Worm (Caenorhabditis elegans) whole organism, L1 larva: ENCODE results near the gene flp-26.

ENCODE experiments used
- C04F5.9 ChIP-seq: sonication (generic microtip); optimal IDR thresholded peaks from 2 replicates; lab custom pipeline; 2016; ENCODE audit warnings: missing genetic modification characterization, missing compliant biosample characterization
- Y116A8C.19 ChIP-seq: sonication (generic microtip); optimal IDR thresholded peaks from 2 replicates; lab custom pipeline; 2016; ENCODE audit warnings: missing compliant biosample characterization, missing genetic modification characterization, borderline replicate concordance
- aha-1 ChIP-seq: fragments of 150-350 bp; optimal IDR thresholded peaks from 2 replicates; lab custom pipeline; 2014; ENCODE audit warnings: missing biosample characterization, missing genetic modification characterization
- aly-2 ChIP-seq: fragments of 150-350 bp; optimal IDR thresholded peaks from 2 replicates; lab custom pipeline; 2014; ENCODE audit warnings: missing biosample characterization, missing genetic modification characterization
- ama-1 ChIP-seq: fragments of 150-350 bp; optimal IDR thresholded peaks from 2 replicates; lab custom pipeline; 2014
- ceh-82 ChIP-seq, 3 experiments: fragments of 150-350 bp in 1 of 3; sonication (generic microtip) in 2 of 3; optimal IDR thresholded peaks; 2 replicates each; lab custom pipeline; 2014 to 2017; ENCODE audit warnings: missing biosample characterization in 3 of 3, missing genetic modification characterization in 3 of 3
- ceh-88 ChIP-seq: fragments of 200-800 bp; sonication (Bioruptor generic); IDR thresholded peaks from 2 replicates; pipeline ENCODE4 v1.3.6; 2022; ENCODE audit warnings: missing genetic modification characterization, missing compliant biosample characterization
- ces-1 ChIP-seq: fragments of 150-350 bp; optimal IDR thresholded peaks from 2 replicates; lab custom pipeline; 2014; ENCODE audit warnings: missing biosample characterization, missing genetic modification reagents, missing genetic modification characterization
- dpl-1 ChIP-seq, 3 experiments: fragments of 150-350 bp in 2 of 3; sonication (generic microtip) in 1 of 3; optimal IDR thresholded peaks; 2 replicates each; lab custom pipeline; 2014 to 2017; ENCODE audit warnings: missing biosample characterization in 3 of 3, missing genetic modification characterization in 3 of 3, missing genetic modification reagents in 3 of 3
- egl-27 ChIP-seq, 2 experiments: fragments of 150-350 bp in 1 of 2; sonication (generic microtip); optimal IDR thresholded peaks; 3 replicates each; lab custom pipeline; 2017 to 2018; ENCODE audit warnings: missing biosample characterization in 2 of 2, missing genetic modification characterization in 2 of 2, missing genetic modification reagents in 2 of 2
- elt-2 ChIP-seq: sonication (generic microtip); optimal IDR thresholded peaks from 2 replicates; lab custom pipeline; 2016; ENCODE audit warnings: missing genetic modification characterization, mild to moderate bottlenecking, inconsistent platforms, missing compliant biosample characterization, missing genetic modification reagents
- ets-5 ChIP-seq: fragments of 200-800 bp; sonication (Bioruptor generic); IDR thresholded peaks from 2 replicates; pipeline ENCODE4 v1.3.6; 2022; ENCODE audit warnings: missing genetic modification characterization, missing compliant biosample characterization
- fkh-10 ChIP-seq: sonication (generic microtip); optimal IDR thresholded peaks from 2 replicates; lab custom pipeline; 2017; ENCODE audit warnings: missing biosample characterization, missing genetic modification reagents, missing genetic modification characterization
- fkh-4 ChIP-seq: sonication (generic microtip); optimal IDR thresholded peaks from 2 replicates; lab custom pipeline; 2016; ENCODE audit warnings: missing compliant biosample characterization, missing genetic modification characterization, borderline replicate concordance
- fkh-8 ChIP-seq: sonication (generic microtip); optimal IDR thresholded peaks from 2 replicates; lab custom pipeline; 2016; ENCODE audit warnings: mild to moderate bottlenecking, missing genetic modification characterization, missing compliant biosample characterization
- fos-1 ChIP-seq: fragments of 150-350 bp; optimal IDR thresholded peaks from 2 replicates; lab custom pipeline; 2014; ENCODE audit warnings: missing biosample characterization, missing genetic modification characterization
- grh-1 ChIP-seq: fragments of 200-800 bp; sonication (Bioruptor generic); IDR thresholded peaks from 2 replicates; pipeline ENCODE4 v1.3.6; 2022; ENCODE audit warnings: missing genetic modification reagents, missing genetic modification characterization, missing compliant biosample characterization
- hlh-17 ChIP-seq: fragments of 200-800 bp; sonication (Bioruptor generic); optimal IDR thresholded peaks from 2 replicates; lab custom pipeline; 2018; ENCODE audit warnings: missing genetic modification characterization, mild to moderate bottlenecking, missing compliant biosample characterization, moderate library complexity, borderline replicate concordance
- hpl-2 ChIP-seq: fragments of 150-350 bp; optimal IDR thresholded peaks from 2 replicates; lab custom pipeline; 2014; ENCODE audit warnings: missing biosample characterization, missing genetic modification reagents, missing genetic modification characterization
- isw-1 ChIP-seq: fragments of 200-800 bp; sonication (Bioruptor generic); IDR thresholded peaks from 2 replicates; pipeline ENCODE4 v1.3.6; 2022; ENCODE audit warnings: missing genetic modification characterization, missing compliant biosample characterization
- jun-1 ChIP-seq: fragments of 150-350 bp; optimal IDR thresholded peaks from 2 replicates; lab custom pipeline; 2014; ENCODE audit warnings: missing biosample characterization, missing genetic modification reagents, missing genetic modification characterization
- lin-14 ChIP-seq: fragments of 200-800 bp; sonication (Bioruptor generic); optimal IDR thresholded peaks from 2 replicates; lab custom pipeline; 2018; ENCODE audit warnings: mild to moderate bottlenecking, missing genetic modification characterization, moderate library complexity, missing compliant biosample characterization
- lin-15B ChIP-seq: fragments of 150-350 bp; sonication (generic microtip); optimal IDR thresholded peaks from 3 replicates; lab custom pipeline; 2014; ENCODE audit warnings: missing biosample characterization, missing genetic modification characterization
- lin-35 ChIP-seq, 2 experiments: fragments of 150-350 bp; optimal IDR thresholded peaks; 2 replicates each; lab custom pipeline; 2014; ENCODE audit warnings: missing biosample characterization in 2 of 2, missing genetic modification characterization in 2 of 2, missing genetic modification reagents in 2 of 2
- lir-3 ChIP-seq: sonication (generic microtip); optimal IDR thresholded peaks from 2 replicates; lab custom pipeline; 2016; ENCODE audit warnings: mild to moderate bottlenecking, missing genetic modification characterization, moderate library complexity, missing compliant biosample characterization; ENCODE audit not compliant: poor library complexity
- mab-9 ChIP-seq: fragments of 200-800 bp; sonication (Bioruptor generic); IDR thresholded peaks from 2 replicates; pipeline ENCODE4 v1.3.6; 2022; ENCODE audit warnings: missing genetic modification reagents, missing genetic modification characterization, missing compliant biosample characterization
- nhr-11 ChIP-seq: fragments of 150-350 bp; optimal IDR thresholded peaks from 2 replicates; lab custom pipeline; 2014; ENCODE audit warnings: missing biosample characterization, missing genetic modification characterization
- nhr-12 ChIP-seq: sonication (generic microtip); optimal IDR thresholded peaks from 2 replicates; lab custom pipeline; 2017; ENCODE audit warnings: missing biosample characterization, missing genetic modification characterization
- nhr-20 ChIP-seq: sonication (generic microtip); optimal IDR thresholded peaks from 2 replicates; lab custom pipeline; 2016; ENCODE audit warnings: mild to moderate bottlenecking, missing genetic modification characterization, missing compliant biosample characterization
- nhr-237 ChIP-seq: fragments of 150-350 bp; optimal IDR thresholded peaks from 2 replicates; lab custom pipeline; 2014; ENCODE audit warnings: missing biosample characterization, missing genetic modification characterization
- nhr-71 ChIP-seq: sonication (generic microtip); optimal IDR thresholded peaks from 2 replicates; lab custom pipeline; 2016; ENCODE audit warnings: mild to moderate bottlenecking, missing genetic modification characterization, moderate library complexity, missing compliant biosample characterization
- nhr-76 ChIP-seq: sonication (generic microtip); optimal IDR thresholded peaks from 2 replicates; lab custom pipeline; 2017; ENCODE audit warnings: missing biosample characterization, missing genetic modification characterization
- nhr-77 ChIP-seq: fragments of 150-350 bp; optimal IDR thresholded peaks from 2 replicates; lab custom pipeline; 2014; ENCODE audit warnings: missing biosample characterization, missing genetic modification characterization
- nhr-84 ChIP-seq: sonication (generic microtip); optimal IDR thresholded peaks from 2 replicates; lab custom pipeline; 2017; ENCODE audit warnings: missing biosample characterization, missing genetic modification characterization
- nhr-85 ChIP-seq: sonication (generic microtip); peaks from one replicate; lab custom pipeline; 2016; ENCODE audit warnings: missing genetic modification characterization, inconsistent platforms, missing compliant biosample characterization
- nhr-90 ChIP-seq: sonication (generic microtip); optimal IDR thresholded peaks from 2 replicates; lab custom pipeline; 2016; ENCODE audit warnings: mild to moderate bottlenecking, missing genetic modification characterization, missing compliant biosample characterization; ENCODE audit not compliant: poor library complexity
- pqm-1 ChIP-seq: sonication (generic microtip); optimal IDR thresholded peaks from 3 replicates; lab custom pipeline; 2017; ENCODE audit warnings: missing biosample characterization, missing genetic modification characterization
- rnt-1 ChIP-seq: sonication (generic microtip); optimal IDR thresholded peaks from 2 replicates; lab custom pipeline; 2016; ENCODE audit warnings: mild to moderate bottlenecking, missing genetic modification characterization, moderate library complexity, missing compliant biosample characterization
- skn-1 ChIP-seq: fragments of 150-350 bp; optimal IDR thresholded peaks from 2 replicates; lab custom pipeline; 2014; ENCODE audit warnings: missing biosample characterization, missing genetic modification characterization
- snu-23 ChIP-seq: sonication (generic microtip); optimal IDR thresholded peaks from 2 replicates; lab custom pipeline; 2016; ENCODE audit warnings: missing genetic modification characterization, missing compliant biosample characterization
- sptf-1 ChIP-seq: fragments of 150-350 bp; optimal IDR thresholded peaks from 2 replicates; lab custom pipeline; 2014; ENCODE audit warnings: missing biosample characterization, missing genetic modification characterization
- sup-37 ChIP-seq: fragments of 200-800 bp; sonication (Bioruptor generic); optimal IDR thresholded peaks from 2 replicates; lab custom pipeline; 2018; ENCODE audit warnings: mild to moderate bottlenecking, missing genetic modification characterization, missing compliant biosample characterization
- swsn-7 ChIP-seq: sonication (generic microtip); optimal IDR thresholded peaks from 2 replicates; lab custom pipeline; 2016; ENCODE audit warnings: missing genetic modification characterization, missing compliant biosample characterization
- tbx-2 ChIP-seq: sonication (generic microtip); optimal IDR thresholded peaks from 2 replicates; lab custom pipeline; 2016; ENCODE audit warnings: missing genetic modification characterization, missing compliant biosample characterization
- tlp-1 ChIP-seq: fragments of 150-350 bp; optimal IDR thresholded peaks from 2 replicates; lab custom pipeline; 2014; ENCODE audit warnings: missing biosample characterization, missing genetic modification characterization
- unc-130 ChIP-seq: fragments of 150-350 bp; optimal IDR thresholded peaks from 2 replicates; lab custom pipeline; 2017; ENCODE audit warnings: missing biosample characterization, missing genetic modification characterization, inconsistent platforms
- unc-86 ChIP-seq: sonication (generic microtip); optimal IDR thresholded peaks from 2 replicates; lab custom pipeline; 2016; ENCODE audit warnings: missing genetic modification characterization, missing compliant biosample characterization
- unc-98 ChIP-seq: fragments of 200-800 bp; sonication (Bioruptor generic); IDR thresholded peaks from 2 replicates; pipeline ENCODE4 v1.3.6; 2022; ENCODE audit warnings: missing genetic modification characterization, missing compliant biosample characterization
- vab-15 ChIP-seq: sonication (generic microtip); optimal IDR thresholded peaks from 2 replicates; lab custom pipeline; 2017; ENCODE audit warnings: missing genotype, mild to moderate bottlenecking, missing genetic modification characterization, missing compliant biosample characterization
- xbp-1 ChIP-seq: sonication (generic microtip); optimal IDR thresholded peaks from 2 replicates; lab custom pipeline; 2016; ENCODE audit warnings: missing genetic modification characterization, missing compliant biosample characterization
- zag-1 ChIP-seq: fragments of 150-350 bp; optimal IDR thresholded peaks from 2 replicates; lab custom pipeline; 2014; ENCODE audit warnings: missing biosample characterization, missing genetic modification characterization
- ztf-11 ChIP-seq, 2 experiments: sonication (generic microtip); optimal IDR thresholded peaks; 2 replicates each; lab custom pipeline; 2016 to 2017; ENCODE audit warnings: missing genetic modification characterization in 2 of 2, missing biosample characterization in 1 of 2, missing compliant biosample characterization in 1 of 2
- ztf-4 ChIP-seq: fragments of 150-350 bp; optimal IDR thresholded peaks from 2 replicates; lab custom pipeline; 2014; ENCODE audit warnings: missing biosample characterization, missing genetic modification characterization

Gene flp-26

ce11 chrX:7068400-7068799 is 39.5 kb downstream of the flp-26 start, which contains the start of gene pdi-6 (continued):
- TF ChIP-seq nhr-11 (tag; lab: Kevin White, UChicago) (peak; percentile 63), ets-5 (GFP tag; lab: Robert Waterston, UW) (no peak), aha-1 (tag; lab: Kevin White, UChicago) (peak; percentile 15), nhr-84 (tag; lab: Kevin White, UChicago) (no peak), nhr-76 (peak; percentile 74), sup-37 (GFP tag; lab: Kevin White, UChicago) (peak; percentile 39), snu-23 (GFP tag; lab: Kevin White, UChicago) (peak; percentile 90), ces-1 (no peak), unc-98 (GFP tag; lab: Robert Waterston, UW) (peak; percentile 60), isw-1 (peak; percentile 81), nhr-237 (tag; lab: Kevin White, UChicago) (peak; percentile 70), Y116A8C.19 (tag; lab: Kevin White, UChicago) (peak; percentile 6), dpl-1 (GFP tag; optimal IDR thresholded peaks at IDR 0.05; lab: Kevin White, UChicago) (peak; percentile 67 to 78 (median 76)), fos-1 (tag; lab: Kevin White, UChicago) (peak; percentile 55), lin-35 (GFP tag; optimal IDR thresholded peaks at IDR 0.05; lab: Kevin White, UChicago) (peak; percentile 70 to 89), jun-1 (tag; lab: Kevin White, UChicago) (peak; percentile 89), lin-14 (GFP tag; lab: Kevin White, UChicago) (peak; percentile 96), ceh-82 (tag; optimal IDR thresholded peaks at IDR 0.05; lab: Kevin White, UChicago) (peak; percentile 85 to 91 (median 87)), nhr-20 (peak; percentile 90), ztf-4 (tag; lab: Kevin White, UChicago) (peak; percentile 32), vab-15 (tag; lab: Kevin White, UChicago) (peak; percentile 66), zag-1 (no peak), fkh-10 (GFP tag; lab: Kevin White, UChicago) (peak; percentile 13), unc-86 (tag; lab: Kevin White, UChicago) (peak; percentile 54), lin-15B (peak; percentile 94), elt-2 (tag; lab: Kevin White, UChicago) (peak; percentile 81), tlp-1 (no peak), grh-1 (GFP tag; lab: Robert Waterston, UW) (peak; percentile 89), lir-3 (tag; lab: Kevin White, UChicago) (peak; percentile 90), skn-1 (tag; lab: Kevin White, UChicago) (peak; percentile 86), hpl-2 (GFP tag; lab: Kevin White, UChicago) (peak; percentile 53), hlh-17 (GFP tag; lab: Kevin White, UChicago) (no peak), nhr-71 (tag; lab: Kevin White, UChicago) (peak; percentile 94), rnt-1 (tag; lab: Kevin White, UChicago) (peak; percentile 96), nhr-90 (tag; lab: Kevin White, UChicago) (peak; percentile 92), nhr-77 (tag; lab: Kevin White, UChicago) (peak; percentile 85), nhr-85 (tag; lab: Kevin White, UChicago) (peak; percentile 93), pqm-1 (tag; lab: Kevin White, UChicago) (peak; percentile 5), ceh-88 (peak; percentile 84; the same call in 1 of the 2 replicates), nhr-12 (tag; lab: Kevin White, UChicago) (no peak), unc-130 (tag; lab: Kevin White, UChicago) (peak; percentile 58), ztf-11 (tag; optimal IDR thresholded peaks at IDR 0.05; lab: Kevin White, UChicago) (peak in 1 of 2 experiments; percentile 81), fkh-8 (peak; percentile 78), ama-1 (no peak), fkh-4 (tag; lab: Kevin White, UChicago) (peak; percentile 38), mab-9 (GFP tag; lab: Robert Waterston, UW) (peak; percentile 65), C04F5.9 (tag; lab: Kevin White, UChicago) (peak; percentile 60), aly-2 (tag; lab: Kevin White, UChicago) (no peak), egl-27 (tag; optimal IDR thresholded peaks at IDR 0.05; lab: Kevin White, UChicago) (peak in 1 of 2 experiments; percentile 75), xbp-1 (tag; lab: Kevin White, UChicago) (peak; percentile 100), sptf-1 (tag; lab: Kevin White, UChicago) (no peak), tbx-2 (peak; percentile 88), swsn-7 (tag; lab: Kevin White, UChicago) (peak; percentile 84)
